Fruit fly (Drosophila melanogaster): Measurements from ENCODE around the gene RpS3.

dm6 chr3R:23346893-23347396, 11.7 kb upstream of the RpS3 start:
- TF ChIP-seq Dll (optimal IDR thresholded peaks at IDR 0.05) (no peak), pan (optimal IDR thresholded peaks at IDR 0.05) (no peak), usp (GFP tag; optimal IDR thresholded peaks at IDR 0.05) (no peak), psq (optimal IDR thresholded peaks at IDR 0.05) (no peak), CG8478 (optimal IDR thresholded peaks at IDR 0.05) (no peak)

Data from whole organism.